Worm (Caenorhabditis elegans) whole organism, L2 larva: ENCODE results near the gene pqn-94.

Source experiments
- ceh-16 ChIP-seq: fragments of 150-350 bp; optimal IDR thresholded peaks from 2 replicates; lab custom pipeline; 2014; ENCODE audit warnings: missing biosample characterization, missing genetic modification characterization
- snpc-4 ChIP-seq: fragments of 150-350 bp; optimal IDR thresholded peaks from 2 replicates; lab custom pipeline; 2014; ENCODE audit warnings: missing biosample characterization, missing genetic modification characterization
- unc-62 ChIP-seq: fragments of 150-350 bp; optimal IDR thresholded peaks from 2 replicates; lab custom pipeline; 2014; ENCODE audit warnings: missing biosample characterization, missing genetic modification reagents, missing genetic modification characterization

DNA sequence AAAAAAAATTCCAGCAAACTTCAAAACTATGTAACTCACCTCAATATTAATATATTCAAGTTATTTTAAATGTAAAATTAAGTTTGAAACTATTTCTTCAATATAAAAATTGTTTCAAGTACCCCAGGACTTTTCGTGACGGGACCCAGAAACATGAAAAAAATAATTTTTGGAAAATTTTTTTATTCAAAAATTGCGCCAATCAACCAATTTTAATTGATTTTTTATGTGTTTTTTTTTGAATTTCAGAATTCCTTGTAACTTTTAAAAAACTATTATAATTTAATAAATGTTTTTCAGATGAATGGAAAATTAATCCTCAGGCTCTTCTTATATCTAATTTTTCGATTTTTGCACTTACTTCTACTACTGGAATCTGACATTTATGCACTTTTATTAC is 18.0 kb upstream of the pqn-94 start, which contains the start of gene ZC15.5:
- no peak for TF ChIP-seq unc-62
- no peak for TF ChIP-seq snpc-4 (tag; lab: Kevin White, UChicago)
- no peak for TF ChIP-seq ceh-16
